Fruit fly (Drosophila melanogaster) whole organism, prepupa: ENCODE data around the gene Fuca.

Experiments
- CG11762 ChIP-seq: fragments of 200-800 bp; sonication (Bioruptor generic); optimal IDR thresholded peaks from 3 replicates; lab custom pipeline; 2016; ENCODE audit warnings: missing biosample characterization, missing genetic modification characterization; ENCODE audit not compliant: insufficient read depth
- CG6276 ChIP-seq: fragments of 200-800 bp; sonication (Bioruptor generic); optimal IDR thresholded peaks from 2 replicates; lab custom pipeline; 2017; ENCODE audit warnings: missing biosample characterization, mild to moderate bottlenecking, missing genetic modification characterization
- CG6854 ChIP-seq: fragments of 200-800 bp; sonication (Bioruptor generic); optimal IDR thresholded peaks from 2 replicates; lab custom pipeline; 2017; ENCODE audit warnings: missing biosample characterization, mild to moderate bottlenecking, missing genetic modification characterization
- CG8632 ChIP-seq: fragments of 200-800 bp; sonication (Bioruptor generic); optimal IDR thresholded peaks from 3 replicates; lab custom pipeline; 2016; ENCODE audit warnings: missing biosample characterization, missing genetic modification characterization
- Eip75B ChIP-seq: fragments of 200-800 bp; sonication (Bioruptor generic); optimal IDR thresholded peaks from 3 replicates; lab custom pipeline; 2016; ENCODE audit warnings: missing biosample characterization, missing genetic modification characterization
- Gug ChIP-seq: fragments of 200-800 bp; sonication (Bioruptor generic); IDR thresholded peaks from 2 replicates; pipeline ENCODE4 v1.3.6; 2022; ENCODE audit warnings: missing biosample characterization, missing genetic modification characterization
- Hr39 ChIP-seq: fragments of 200-800 bp; sonication (Bioruptor generic); optimal IDR thresholded peaks from 2 replicates; lab custom pipeline; 2016; ENCODE audit warnings: missing biosample characterization, missing genetic modification characterization
- Lpt ChIP-seq: fragments of 200-800 bp; sonication (Bioruptor generic); optimal IDR thresholded peaks from 3 replicates; lab custom pipeline; 2016; ENCODE audit warnings: missing biosample characterization, missing genetic modification characterization
- Met ChIP-seq: fragments of 200-800 bp; sonication (Bioruptor generic); optimal IDR thresholded peaks from 3 replicates; lab custom pipeline; 2016; ENCODE audit warnings: missing biosample characterization, missing genetic modification characterization
- Sox14 ChIP-seq: fragments of 200-800 bp; sonication (Bioruptor generic); optimal IDR thresholded peaks from 3 replicates; lab custom pipeline; 2016; ENCODE audit warnings: missing biosample characterization, missing genetic modification characterization
- cyc ChIP-seq: fragments of 200-800 bp; sonication (Bioruptor generic); optimal IDR thresholded peaks from 3 replicates; lab custom pipeline; 2016; ENCODE audit warnings: missing biosample characterization, missing genetic modification characterization
- lz ChIP-seq: fragments of 200-800 bp; sonication (Bioruptor generic); optimal IDR thresholded peaks from 3 replicates; lab custom pipeline; 2016; ENCODE audit warnings: missing biosample characterization, missing genetic modification characterization
- net ChIP-seq: fragments of 200-800 bp; sonication (Bioruptor generic); optimal IDR thresholded peaks from 3 replicates; lab custom pipeline; 2016; ENCODE audit warnings: missing biosample characterization, missing genetic modification characterization

- TF ChIP-seq Eip75B = no peak
- TF ChIP-seq CG11762 (GFP tag; lab: Kevin White, UChicago) = no peak
- no peak for TF ChIP-seq CG6276 (GFP tag; lab: Kevin White, UChicago)
- TF ChIP-seq Gug (GFP tag; lab: Robert Waterston, UW) = no peak
- TF ChIP-seq Met (GFP tag; lab: Kevin White, UChicago) = no peak
- no peak for TF ChIP-seq Lpt (GFP tag; lab: Kevin White, UChicago)
- no peak for TF ChIP-seq CG6854
- no peak for TF ChIP-seq lz (GFP tag; lab: Kevin White, UChicago)
- TF ChIP-seq net = no peak
- TF ChIP-seq Hr39 (GFP tag; lab: Kevin White, UChicago) = no peak
- TF ChIP-seq Sox14 = peak; percentile 17
- no peak for TF ChIP-seq cyc (GFP tag; lab: Kevin White, UChicago)
- TF ChIP-seq CG8632 (GFP tag; lab: Kevin White, UChicago) = no peak
Observed at dm6 chr3L:11531300-11531699, 8.8 kb upstream of the Fuca start.
